In genomic region chr3L:15116536-15116935, dm6 we compare ENCODE assay signal across 5 fruit fly cellular contexts.
TF ChIP-seq lines count a peak whose summit lies in the region.

Gene Cep135, plus strand, starts transcription at chr3L:15116737.

- TF ChIP-seq CTCF in whole organism, embryonic (GFP tag; optimal IDR thresholded peaks at IDR 0.05; lab: Kevin White, UChicago): no peak

TF ChIP-seq in whole organism, adult, 20 proteins besides CTCF, POLR2A, EP300 and RAD21:
- TF ChIP-seq Crg-1 (GFP tag; optimal IDR thresholded peaks at IDR 0.05; lab: Kevin White, UChicago): no peak
- peak; percentile 9 for TF ChIP-seq bab1 (GFP tag; optimal IDR thresholded peaks at IDR 0.05; lab: Kevin White, UChicago)
- TF ChIP-seq tj (GFP tag; optimal IDR thresholded peaks at IDR 0.05; lab: Kevin White, UChicago): no peak
- no peak for TF ChIP-seq cnc (optimal IDR thresholded peaks at IDR 0.05; lab: Kevin White, UChicago)
- TF ChIP-seq CG1620 (GFP tag; optimal IDR thresholded peaks at IDR 0.05; lab: Kevin White, UChicago): no peak
- TF ChIP-seq CG33017 (tag; optimal IDR thresholded peaks at IDR 0.05; lab: Kevin White, UChicago): no peak

TF ChIP-seq in whole organism, embryonic, 481 proteins besides CTCF, POLR2A, EP300 and RAD21 (continues in another document):
- TF ChIP-seq ewg (GFP tag; optimal IDR thresholded peaks at IDR 0.05; lab: Kevin White, UChicago): no peak
- no peak for TF ChIP-seq rib (GFP tag; IDR thresholded peaks at IDR 0.05; lab: Robert Waterston, UW)
- peak; percentile 71 for TF ChIP-seq BEAF-32 (GFP tag; optimal IDR thresholded peaks at IDR 0.05; lab: Kevin White, UChicago)
- no peak for TF ChIP-seq D19A (tag; optimal IDR thresholded peaks at IDR 0.05; lab: Kevin White, UChicago)
- TF ChIP-seq CG14710 (tag; optimal IDR thresholded peaks at IDR 0.05; lab: Kevin White, UChicago): peak; percentile 54
- peak; percentile 66 for TF ChIP-seq inv (GFP tag; IDR thresholded peaks at IDR 0.05; lab: Robert Waterston, UW; ENCODE audit: partially characterized antibody)
- TF ChIP-seq zfh2 (GFP tag; optimal IDR thresholded peaks at IDR 0.05; lab: Kevin White, UChicago): no peak
- peak; percentile 15 for TF ChIP-seq MESR4 (GFP tag; optimal IDR thresholded peaks at IDR 0.05; lab: Kevin White, UChicago)
- TF ChIP-seq tna (GFP tag; IDR thresholded peaks at IDR 0.05; lab: Robert Waterston, UW; ENCODE audit: partially characterized antibody): peak; percentile 92
- TF ChIP-seq vnd (GFP tag; IDR thresholded peaks at IDR 0.05; lab: Robert Waterston, UW; ENCODE audit: partially characterized antibody): peak; percentile 82
- TF ChIP-seq MBD-R2 (GFP tag; IDR thresholded peaks at IDR 0.05; lab: Robert Waterston, UW): peak; percentile 45
- TF ChIP-seq emc (GFP tag; optimal IDR thresholded peaks at IDR 0.05; lab: Kevin White, UChicago): no peak
- TF ChIP-seq dmrt99B (tag; optimal IDR thresholded peaks at IDR 0.05; lab: Kevin White, UChicago): no peak
- no peak for TF ChIP-seq CG3838 (GFP tag; optimal IDR thresholded peaks at IDR 0.05; lab: Kevin White, UChicago)
- TF ChIP-seq knrl (GFP tag; IDR thresholded peaks at IDR 0.05; lab: Robert Waterston, UW; ENCODE audit: partially characterized antibody): peak; percentile 68; the same call in 2 of the 3 replicates
- peak; percentile 92 for TF ChIP-seq nerfin-2 (GFP tag; IDR thresholded peaks at IDR 0.05; lab: Robert Waterston, UW; ENCODE audit: partially characterized antibody)
- TF ChIP-seq CrebB (tag; optimal IDR thresholded peaks at IDR 0.05; lab: Kevin White, UChicago): no peak
- peak; percentile 85 for TF ChIP-seq E2f2 (GFP tag; IDR thresholded peaks at IDR 0.05; lab: Robert Waterston, UW)
- peak; percentile 71 for TF ChIP-seq trem (tag; optimal IDR thresholded peaks at IDR 0.05; lab: Kevin White, UChicago)
- TF ChIP-seq ttk (GFP tag; IDR thresholded peaks at IDR 0.05; lab: Robert Waterston, UW): no peak
- TF ChIP-seq CG11456 (GFP tag; IDR thresholded peaks at IDR 0.05; lab: Robert Waterston, UW): no peak

TF ChIP-seq in whole organism, prepupa, 60 proteins besides CTCF, POLR2A, EP300 and RAD21:
- TF ChIP-seq esn (GFP tag; optimal IDR thresholded peaks at IDR 0.05; lab: Kevin White, UChicago) (peak; percentile 10), achi (GFP tag; optimal IDR thresholded peaks at IDR 0.05; lab: Kevin White, UChicago) (no peak), Eip78C (GFP tag; lab: Kevin White, UChicago) (peak; percentile 30), vri (GFP tag; optimal IDR thresholded peaks at IDR 0.05; lab: Kevin White, UChicago) (no peak), OdsH (GFP tag; optimal IDR thresholded peaks at IDR 0.05; lab: Kevin White, UChicago) (no peak)
TF ChIP-seq in whole organism, prepupa: peak in this region for 2.

TF ChIP-seq in whole organism, pupa, 21 proteins besides CTCF, POLR2A, EP300 and RAD21:
- peak; percentile 35 for TF ChIP-seq D1 (tag; optimal IDR thresholded peaks at IDR 0.05; lab: Kevin White, UChicago)
- no peak for TF ChIP-seq CG14655 (GFP tag; optimal IDR thresholded peaks at IDR 0.05; lab: Kevin White, UChicago)

TF ChIP-seq in whole organism, wandering third instar larva, 38 proteins besides CTCF, POLR2A, EP300 and RAD21:
- TF ChIP-seq tai (GFP tag; optimal IDR thresholded peaks at IDR 0.05; lab: Kevin White, UChicago): no peak
- TF ChIP-seq brk (GFP tag; optimal IDR thresholded peaks at IDR 0.05; lab: Kevin White, UChicago): peak; percentile 71
TF ChIP-seq in whole organism, wandering third instar larva: peak in this region for 1.
